Fruit fly (Drosophila melanogaster) whole organism: ENCODE measurements around the gene flfl.

Source experiments
- CG8478 ChIP-seq: fragments of >200 bp; optimal IDR thresholded peaks from 2 replicates; lab custom pipeline; 2018; ENCODE audit warnings: inconsistent platforms
- Dll ChIP-seq: fragments of >200 bp; optimal IDR thresholded peaks from 2 replicates; lab custom pipeline; 2017
- EcR ChIP-seq, 2 experiments: fragments of >200 bp; optimal IDR thresholded peaks; 2 replicates each; lab custom pipeline; 2017; ENCODE audit warnings: missing biosample characterization in 2 of 2, missing genetic modification characterization in 2 of 2, missing genetic modification reagents in 2 of 2
- pan ChIP-seq: fragments of >200 bp; optimal IDR thresholded peaks from 2 replicates; lab custom pipeline; 2017
- psq ChIP-seq: fragments of >200 bp; optimal IDR thresholded peaks from 2 replicates; lab custom pipeline; 2017
- usp ChIP-seq: fragments of >200 bp; optimal IDR thresholded peaks from 2 replicates; lab custom pipeline; 2017; ENCODE audit warnings: missing biosample characterization, missing genetic modification characterization, mixed read lengths

The flfl gene

dm6 chr3R:13699350-13699749 lies 15.6 kb downstream of the flfl start:
- TF ChIP-seq pan (no peak), psq (no peak), EcR (GFP tag; optimal IDR thresholded peaks at IDR 0.05; lab: Kevin White, UChicago) (no peak), CG8478 (lab: Kevin White, UChicago) (no peak), Dll (no peak), usp (GFP tag; lab: Kevin White, UChicago) (no peak)

dm6 chr3R:13700192-13700591 lies 16.5 kb downstream of the flfl start, which contains the start of gene ninaB:
TSS of gene ninaB (plus strand) at chr3R:13700565.
- TF ChIP-seq EcR (GFP tag; optimal IDR thresholded peaks at IDR 0.05; lab: Kevin White, UChicago), result no peak
- no peak for TF ChIP-seq pan
- no peak for TF ChIP-seq CG8478 (lab: Kevin White, UChicago)
- TF ChIP-seq Dll, result no peak
- TF ChIP-seq usp (GFP tag; lab: Kevin White, UChicago), result no peak
- TF ChIP-seq psq, result no peak

- TF ChIP-seq CG8478 (lab: Kevin White, UChicago) (no peak), EcR (GFP tag; optimal IDR thresholded peaks at IDR 0.05; lab: Kevin White, UChicago) (no peak), pan (no peak), Dll (no peak), psq (no peak), usp (GFP tag; lab: Kevin White, UChicago) (no peak)
Observed at dm6 chr3R:13700738-13701137, 17.0 kb downstream of the flfl start, which contains the start of gene f-cup. TSS of gene f-cup (minus strand) at chr3R:13700838.

- no peak for TF ChIP-seq Dll
- no peak for TF ChIP-seq pan
- TF ChIP-seq usp (GFP tag; lab: Kevin White, UChicago), result no peak
- no peak for TF ChIP-seq EcR (GFP tag; optimal IDR thresholded peaks at IDR 0.05; lab: Kevin White, UChicago)
- TF ChIP-seq CG8478 (lab: Kevin White, UChicago), result no peak
- no peak for TF ChIP-seq psq
Observed at dm6 chr3R:13705292-13705885, 21.7 kb downstream of the flfl start, which contains the start of gene Adgf-D. TSS of gene Adgf-D (minus strand) at chr3R:13705402.

dm6 chr3R:13706457-13706856 lies 22.7 kb downstream of the flfl start, which contains the start of gene Adgf-C:
TSS of gene Adgf-C (plus strand) at chr3R:13706757.
- no peak for TF ChIP-seq EcR (GFP tag; optimal IDR thresholded peaks at IDR 0.05; lab: Kevin White, UChicago)
- TF ChIP-seq pan, result no peak
- TF ChIP-seq usp (GFP tag; lab: Kevin White, UChicago), result no peak
- no peak for TF ChIP-seq psq
- no peak for TF ChIP-seq Dll
- TF ChIP-seq CG8478 (lab: Kevin White, UChicago), result no peak

- no peak for TF ChIP-seq CG8478 (lab: Kevin White, UChicago)
- no peak for TF ChIP-seq usp (GFP tag; lab: Kevin White, UChicago)
- no peak for TF ChIP-seq Dll
- no peak for TF ChIP-seq EcR (GFP tag; optimal IDR thresholded peaks at IDR 0.05; lab: Kevin White, UChicago)
- TF ChIP-seq pan, result no peak
- no peak for TF ChIP-seq psq
Observed at dm6 chr3R:13709839-13710238, 26.1 kb downstream of the flfl start, which contains the start of gene Argp. TSS of gene Argp (minus strand) at chr3R:13709939.

- TF ChIP-seq psq, result no peak
- TF ChIP-seq CG8478 (lab: Kevin White, UChicago), result no peak
- TF ChIP-seq pan, result no peak
- TF ChIP-seq Dll, result no peak
- no peak for TF ChIP-seq usp (GFP tag; lab: Kevin White, UChicago)
- no peak for TF ChIP-seq EcR (GFP tag; optimal IDR thresholded peaks at IDR 0.05; lab: Kevin White, UChicago)
Observed at dm6 chr3R:13710645-13711044, 26.9 kb downstream of the flfl start.

dm6 chr3R:13711735-13712134 lies 28.0 kb downstream of the flfl start, which contains the start of the genes primo-1 and primo-2:
TSS of gene primo-1 (minus strand) at chr3R:13711835.
TSS of gene primo-2 (minus strand) at chr3R:13711835.
- TF ChIP-seq CG8478 (lab: Kevin White, UChicago) (no peak), usp (GFP tag; lab: Kevin White, UChicago) (no peak), psq (no peak), pan (no peak), EcR (GFP tag; optimal IDR thresholded peaks at IDR 0.05; lab: Kevin White, UChicago) (no peak), Dll (no peak)

- no peak for TF ChIP-seq EcR (GFP tag; optimal IDR thresholded peaks at IDR 0.05; lab: Kevin White, UChicago)
- TF ChIP-seq CG8478 (lab: Kevin White, UChicago), result no peak
- TF ChIP-seq pan, result no peak
- no peak for TF ChIP-seq psq
- no peak for TF ChIP-seq Dll
- no peak for TF ChIP-seq usp (GFP tag; lab: Kevin White, UChicago)
Observed at dm6 chr3R:13713541-13713940, 29.8 kb downstream of the flfl start.

dm6 chr3R:13713984-13714532 lies 30.3 kb downstream of the flfl start:
- TF ChIP-seq CG8478 (lab: Kevin White, UChicago), result no peak
- no peak for TF ChIP-seq pan
- TF ChIP-seq psq, result no peak
- no peak for TF ChIP-seq usp (GFP tag; lab: Kevin White, UChicago)
- TF ChIP-seq Dll, result no peak
- TF ChIP-seq EcR (GFP tag; optimal IDR thresholded peaks at IDR 0.05; lab: Kevin White, UChicago), result no peak

dm6 chr3R:13715012-13715673 lies 31.4 kb downstream of the flfl start, which contains the start of gene kmr:
TSS of gene kmr (plus strand) at chr3R:13715207.
- TF ChIP-seq psq (no peak), EcR (GFP tag; optimal IDR thresholded peaks at IDR 0.05; lab: Kevin White, UChicago) (no peak), Dll (no peak), usp (GFP tag; lab: Kevin White, UChicago) (no peak), pan (no peak), CG8478 (lab: Kevin White, UChicago) (no peak)
